Worm (Caenorhabditis elegans) whole organism, L1 larva: ENCODE data around the gene fbxa-79.

Source experiments
- C34B4.2 ChIP-seq: sonication (generic microtip); optimal IDR thresholded peaks from 2 replicates; lab custom pipeline; 2017; ENCODE audit warnings: mild to moderate bottlenecking, missing genetic modification characterization, missing compliant biosample characterization
- F16B12.6 ChIP-seq: fragments of 150-350 bp; optimal IDR thresholded peaks from 2 replicates; lab custom pipeline; 2014; ENCODE audit warnings: missing biosample characterization, missing genetic modification characterization
- Y116A8C.19 ChIP-seq: sonication (generic microtip); optimal IDR thresholded peaks from 2 replicates; lab custom pipeline; 2016; ENCODE audit warnings: missing compliant biosample characterization, missing genetic modification characterization, borderline replicate concordance
- aha-1 ChIP-seq: fragments of 150-350 bp; optimal IDR thresholded peaks from 2 replicates; lab custom pipeline; 2014; ENCODE audit warnings: missing biosample characterization, missing genetic modification characterization
- ama-1 ChIP-seq: fragments of 150-350 bp; optimal IDR thresholded peaks from 2 replicates; lab custom pipeline; 2014
- ceh-82 ChIP-seq, 3 experiments: fragments of 150-350 bp in 1 of 3; sonication (generic microtip) in 2 of 3; optimal IDR thresholded peaks; 2 replicates each; lab custom pipeline; 2014 to 2017; ENCODE audit warnings: missing biosample characterization in 3 of 3, missing genetic modification characterization in 3 of 3
- ceh-88 ChIP-seq: fragments of 200-800 bp; sonication (Bioruptor generic); IDR thresholded peaks from 2 replicates; pipeline ENCODE4 v1.3.6; 2022; ENCODE audit warnings: missing genetic modification characterization, missing compliant biosample characterization
- ces-1 ChIP-seq: fragments of 150-350 bp; optimal IDR thresholded peaks from 2 replicates; lab custom pipeline; 2014; ENCODE audit warnings: missing biosample characterization, missing genetic modification reagents, missing genetic modification characterization
- efl-1 ChIP-seq, 4 experiments: fragments of 150-350 bp; optimal IDR thresholded peaks in 3 of 4; peaks in 1 of 4; 1 replicate in 1 of 4; 2 replicates in 3 of 4; lab custom pipeline; 2014; ENCODE audit warnings: missing biosample characterization in 2 of 4, missing genetic modification characterization in 2 of 4, missing genetic modification reagents in 2 of 4
- egl-27 ChIP-seq, 2 experiments: fragments of 150-350 bp in 1 of 2; sonication (generic microtip); optimal IDR thresholded peaks; 3 replicates each; lab custom pipeline; 2017 to 2018; ENCODE audit warnings: missing biosample characterization in 2 of 2, missing genetic modification characterization in 2 of 2, missing genetic modification reagents in 2 of 2
- elt-2 ChIP-seq: sonication (generic microtip); optimal IDR thresholded peaks from 2 replicates; lab custom pipeline; 2016; ENCODE audit warnings: missing genetic modification characterization, mild to moderate bottlenecking, inconsistent platforms, missing compliant biosample characterization, missing genetic modification reagents
- elt-3 ChIP-seq, 6 experiments: fragments of 150-350 bp in 1 of 6; sonication (generic microtip); optimal IDR thresholded peaks; 2 replicates each; lab custom pipeline; 2017 to 2018; ENCODE audit warnings: missing biosample characterization in 6 of 6, missing genetic modification characterization in 6 of 6, inconsistent platforms in 1 of 6
- ets-5 ChIP-seq: fragments of 200-800 bp; sonication (Bioruptor generic); IDR thresholded peaks from 2 replicates; pipeline ENCODE4 v1.3.6; 2022; ENCODE audit warnings: missing genetic modification characterization, missing compliant biosample characterization
- fkh-4 ChIP-seq: sonication (generic microtip); optimal IDR thresholded peaks from 2 replicates; lab custom pipeline; 2016; ENCODE audit warnings: missing compliant biosample characterization, missing genetic modification characterization, borderline replicate concordance
- hlh-4 ChIP-seq: sonication (generic microtip); optimal IDR thresholded peaks from 2 replicates; lab custom pipeline; 2016; ENCODE audit warnings: mild to moderate bottlenecking, missing genetic modification characterization, missing compliant biosample characterization
- irx-1 ChIP-seq: sonication (generic microtip); optimal IDR thresholded peaks from 2 replicates; lab custom pipeline; 2016; ENCODE audit warnings: missing genetic modification characterization, missing compliant biosample characterization
- isw-1 ChIP-seq: fragments of 200-800 bp; sonication (Bioruptor generic); IDR thresholded peaks from 2 replicates; pipeline ENCODE4 v1.3.6; 2022; ENCODE audit warnings: missing genetic modification characterization, missing compliant biosample characterization
- jun-1 ChIP-seq: fragments of 150-350 bp; optimal IDR thresholded peaks from 2 replicates; lab custom pipeline; 2014; ENCODE audit warnings: missing biosample characterization, missing genetic modification reagents, missing genetic modification characterization
- lin-14 ChIP-seq: fragments of 200-800 bp; sonication (Bioruptor generic); optimal IDR thresholded peaks from 2 replicates; lab custom pipeline; 2018; ENCODE audit warnings: mild to moderate bottlenecking, missing genetic modification characterization, moderate library complexity, missing compliant biosample characterization
- lin-15B ChIP-seq: fragments of 150-350 bp; sonication (generic microtip); optimal IDR thresholded peaks from 3 replicates; lab custom pipeline; 2014; ENCODE audit warnings: missing biosample characterization, missing genetic modification characterization
- lir-3 ChIP-seq: sonication (generic microtip); optimal IDR thresholded peaks from 2 replicates; lab custom pipeline; 2016; ENCODE audit warnings: mild to moderate bottlenecking, missing genetic modification characterization, moderate library complexity, missing compliant biosample characterization; ENCODE audit not compliant: poor library complexity
- lsy-2 ChIP-seq, 2 experiments: fragments of 150-350 bp; optimal IDR thresholded peaks; 2 replicates each; lab custom pipeline; 2014; ENCODE audit warnings: missing biosample characterization in 2 of 2, missing genetic modification characterization in 2 of 2
- mep-1 ChIP-seq: fragments of 150-350 bp; optimal IDR thresholded peaks from 2 replicates; lab custom pipeline; 2014; ENCODE audit warnings: missing biosample characterization, missing genetic modification characterization
- nhr-12 ChIP-seq: sonication (generic microtip); optimal IDR thresholded peaks from 2 replicates; lab custom pipeline; 2017; ENCODE audit warnings: missing biosample characterization, missing genetic modification characterization
- nhr-47 ChIP-seq: sonication (generic microtip); optimal IDR thresholded peaks from 2 replicates; lab custom pipeline; 2016; ENCODE audit warnings: mild to moderate bottlenecking, missing genetic modification characterization, moderate library complexity, missing compliant biosample characterization
- nhr-71 ChIP-seq: sonication (generic microtip); optimal IDR thresholded peaks from 2 replicates; lab custom pipeline; 2016; ENCODE audit warnings: mild to moderate bottlenecking, missing genetic modification characterization, moderate library complexity, missing compliant biosample characterization
- nhr-76 ChIP-seq: sonication (generic microtip); optimal IDR thresholded peaks from 2 replicates; lab custom pipeline; 2017; ENCODE audit warnings: missing biosample characterization, missing genetic modification characterization
- nhr-77 ChIP-seq: fragments of 150-350 bp; optimal IDR thresholded peaks from 2 replicates; lab custom pipeline; 2014; ENCODE audit warnings: missing biosample characterization, missing genetic modification characterization
- nhr-90 ChIP-seq: sonication (generic microtip); optimal IDR thresholded peaks from 2 replicates; lab custom pipeline; 2016; ENCODE audit warnings: mild to moderate bottlenecking, missing genetic modification characterization, missing compliant biosample characterization; ENCODE audit not compliant: poor library complexity
- pqm-1 ChIP-seq: sonication (generic microtip); optimal IDR thresholded peaks from 3 replicates; lab custom pipeline; 2017; ENCODE audit warnings: missing biosample characterization, missing genetic modification characterization
- skn-1 ChIP-seq: fragments of 150-350 bp; optimal IDR thresholded peaks from 2 replicates; lab custom pipeline; 2014; ENCODE audit warnings: missing biosample characterization, missing genetic modification characterization
- snpc-4 ChIP-seq: fragments of 150-350 bp; optimal IDR thresholded peaks from 2 replicates; lab custom pipeline; 2014; ENCODE audit warnings: missing biosample characterization, missing genetic modification characterization
- snu-23 ChIP-seq: sonication (generic microtip); optimal IDR thresholded peaks from 2 replicates; lab custom pipeline; 2016; ENCODE audit warnings: missing genetic modification characterization, missing compliant biosample characterization
- swsn-7 ChIP-seq: sonication (generic microtip); optimal IDR thresholded peaks from 2 replicates; lab custom pipeline; 2016; ENCODE audit warnings: missing genetic modification characterization, missing compliant biosample characterization
- tbx-2 ChIP-seq: sonication (generic microtip); optimal IDR thresholded peaks from 2 replicates; lab custom pipeline; 2016; ENCODE audit warnings: missing genetic modification characterization, missing compliant biosample characterization
- unc-130 ChIP-seq: fragments of 150-350 bp; optimal IDR thresholded peaks from 2 replicates; lab custom pipeline; 2017; ENCODE audit warnings: missing biosample characterization, missing genetic modification characterization, inconsistent platforms
- unc-30 ChIP-seq: sonication (generic microtip); optimal IDR thresholded peaks from 2 replicates; lab custom pipeline; 2017; ENCODE audit warnings: missing biosample characterization, missing genetic modification characterization
- unc-86 ChIP-seq: sonication (generic microtip); optimal IDR thresholded peaks from 2 replicates; lab custom pipeline; 2016; ENCODE audit warnings: missing genetic modification characterization, missing compliant biosample characterization
- xbp-1 ChIP-seq: sonication (generic microtip); optimal IDR thresholded peaks from 2 replicates; lab custom pipeline; 2016; ENCODE audit warnings: missing genetic modification characterization, missing compliant biosample characterization
- zip-4 ChIP-seq: fragments of 200-800 bp; sonication (Bioruptor generic); optimal IDR thresholded peaks from 2 replicates; lab custom pipeline; 2018; ENCODE audit warnings: mild to moderate bottlenecking, missing genetic modification characterization, moderate library complexity, missing compliant biosample characterization
- ztf-11 ChIP-seq, 2 experiments: sonication (generic microtip); optimal IDR thresholded peaks; 2 replicates each; lab custom pipeline; 2016 to 2017; ENCODE audit warnings: missing genetic modification characterization in 2 of 2, missing biosample characterization in 1 of 2, missing compliant biosample characterization in 1 of 2
- ztf-4 ChIP-seq: fragments of 150-350 bp; optimal IDR thresholded peaks from 2 replicates; lab custom pipeline; 2014; ENCODE audit warnings: missing biosample characterization, missing genetic modification characterization

The fbxa-79 gene

ce11 chrIII:1295149-1295716 lies 12.9 kb downstream of the fbxa-79 start, which contains the start of gene fbxa-35:
Gene fbxa-35, plus strand, starts transcription at chrIII:1295666.
- TF ChIP-seq Y116A8C.19, result no peak
- TF ChIP-seq nhr-76 (tag; lab: Kevin White, UChicago), result no peak
- no peak for TF ChIP-seq efl-1 (optimal IDR thresholded peaks at IDR 0.05; lab: Kevin White, UChicago)
- TF ChIP-seq efl-1 (GFP tag; optimal IDR thresholded peaks at IDR 0.05 in 1 of 2; lab: Kevin White, UChicago), result peak in 1 of 2 experiments; percentile 19
- peak in 2 of 6 experiments; percentile 13 for TF ChIP-seq elt-3 (tag; optimal IDR thresholded peaks at IDR 0.05; lab: Kevin White, UChicago)
- TF ChIP-seq elt-2 (tag; lab: Kevin White, UChicago), result peak; percentile 82

DNA sequence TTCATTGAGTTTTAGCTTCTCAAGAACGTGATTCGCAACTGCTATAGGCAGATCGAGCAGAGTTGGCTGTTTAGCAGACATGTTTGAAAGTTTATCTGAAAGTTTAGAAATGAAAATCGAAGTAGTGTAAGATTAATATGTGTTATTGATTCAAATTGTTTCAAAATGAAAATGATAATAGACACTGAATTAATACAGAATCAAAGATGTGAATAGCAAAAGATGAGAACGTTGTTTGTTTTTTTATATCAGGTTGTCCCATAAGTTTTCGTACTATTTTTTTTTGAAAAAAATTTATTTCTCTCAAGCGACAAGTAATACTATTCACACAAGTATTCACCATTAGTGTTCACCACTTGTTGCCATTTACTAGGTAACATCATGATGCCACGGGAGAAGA lies 15.0 kb downstream of the fbxa-79 start, which contains the start of gene fbxa-36:
fbxa-36 (minus strand) TSS at position 101 of the 400 bp plus-strand sequence.
- TF ChIP-seq unc-86 (no peak), C34B4.2 (tag; lab: Kevin White, UChicago) (no peak), unc-30 (no peak), lin-14 (GFP tag; lab: Kevin White, UChicago) (no peak), F16B12.6 (tag; lab: Kevin White, UChicago) (no peak), ztf-11 (tag; optimal IDR thresholded peaks at IDR 0.05; lab: Kevin White, UChicago) (no peak), snpc-4 (tag; lab: Kevin White, UChicago) (no peak), nhr-90 (no peak), xbp-1 (tag; lab: Kevin White, UChicago) (no peak), swsn-7 (tag; lab: Kevin White, UChicago) (no peak), ama-1 (lab: Kevin White, UChicago) (no peak), nhr-77 (tag; lab: Kevin White, UChicago) (no peak), snu-23 (GFP tag; lab: Kevin White, UChicago) (no peak), ces-1 (GFP tag; lab: Kevin White, UChicago) (no peak), Y116A8C.19 (no peak)

DNA sequence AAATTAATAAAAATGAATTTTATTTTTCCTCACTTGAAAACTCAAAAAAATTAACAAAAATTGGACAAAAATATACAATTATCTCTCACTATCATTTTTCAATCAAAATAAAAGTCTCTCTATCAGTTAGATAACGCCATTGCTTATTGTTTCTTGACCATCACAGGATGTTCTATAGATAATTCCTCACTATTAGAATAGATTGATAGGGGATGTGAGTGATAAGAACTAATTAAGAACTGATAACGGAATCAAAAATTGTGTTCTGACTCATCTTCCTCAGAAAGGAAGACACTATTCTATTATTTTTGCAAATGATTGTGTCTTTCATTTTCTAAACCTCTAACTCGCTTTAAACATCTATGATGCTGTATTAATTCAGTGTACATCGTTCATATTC lies 19.0 kb downstream of the fbxa-79 start:
- TF ChIP-seq nhr-71 (no peak), lin-14 (GFP tag; lab: Kevin White, UChicago) (no peak), elt-2 (tag; lab: Kevin White, UChicago) (peak; percentile 87), pqm-1 (tag; lab: Kevin White, UChicago) (peak; percentile 35), jun-1 (tag; lab: Kevin White, UChicago) (peak; percentile 75), ceh-82 (tag; optimal IDR thresholded peaks at IDR 0.05; lab: Kevin White, UChicago) (no peak)
- TF ChIP-seq, all 84 proteins: peak for 3

DNA sequence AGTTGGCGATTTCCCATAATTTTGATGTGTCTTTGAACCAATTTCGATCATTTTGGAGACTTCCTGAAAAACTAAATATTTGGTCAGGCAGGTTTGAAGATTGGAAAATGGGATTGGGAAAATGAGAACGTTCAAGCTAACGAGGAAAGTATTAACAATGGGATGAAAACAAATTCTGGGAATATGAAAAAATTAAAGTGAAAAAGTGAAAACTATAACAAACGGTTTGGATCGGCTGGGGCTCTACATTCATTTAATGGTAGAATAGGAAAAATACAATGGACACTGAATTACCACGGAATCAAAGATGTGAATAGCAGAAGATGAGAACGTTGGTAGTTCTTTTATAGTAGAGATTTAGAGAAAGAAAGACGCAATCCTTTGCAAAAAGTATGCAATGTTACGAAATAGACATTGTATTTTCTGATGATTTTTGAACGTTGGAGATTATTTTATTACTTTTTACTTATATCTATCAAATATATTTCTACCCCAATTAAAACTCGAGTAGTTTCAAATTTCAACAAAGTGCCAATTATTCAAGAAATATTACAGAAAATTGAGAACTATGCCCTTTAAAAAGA lies 19.5 kb downstream of the fbxa-79 start, which contains the start of gene fbxa-50:
fbxa-50 (minus strand) TSS at position 51 of the 584 bp plus-strand sequence.
- no peak for TF ChIP-seq swsn-7 (tag; lab: Kevin White, UChicago)
- peak; percentile 21 for TF ChIP-seq skn-1 (tag; lab: Kevin White, UChicago)

DNA sequence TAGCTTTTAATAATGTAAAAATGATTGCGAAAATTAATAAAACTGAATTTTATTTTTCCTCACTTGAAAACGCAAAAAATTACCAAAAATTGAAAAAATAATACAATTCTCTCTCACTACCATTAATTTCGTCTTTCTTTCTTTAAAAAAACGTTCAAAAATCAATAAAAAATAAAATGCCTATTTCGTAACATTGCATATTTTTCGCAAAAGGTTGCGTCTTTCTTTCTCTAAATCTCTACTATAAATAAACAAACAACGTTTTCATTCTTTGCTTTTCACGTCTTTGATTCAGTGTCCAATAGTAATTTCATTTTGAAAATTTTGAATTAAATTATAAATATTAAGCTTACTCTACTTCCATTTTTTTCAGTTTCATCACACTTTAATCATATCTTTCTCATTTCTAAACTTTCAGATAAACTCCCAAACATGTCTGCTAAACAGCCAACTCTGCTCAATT lies 23.5 kb downstream of the fbxa-79 start, which contains the start of gene fbxa-37:
fbxa-37 (plus strand) TSS at position 413 of the 463 bp plus-strand sequence.
- no peak for TF ChIP-seq fkh-4 (tag; lab: Kevin White, UChicago)
- no peak for TF ChIP-seq ets-5
- TF ChIP-seq nhr-71, result peak; percentile 42
- TF ChIP-seq lir-3 (tag; lab: Kevin White, UChicago), result no peak
- no peak for TF ChIP-seq isw-1 (GFP tag; lab: Robert Waterston, UW)
- TF ChIP-seq pqm-1 (tag; lab: Kevin White, UChicago), result no peak
- TF ChIP-seq unc-86, result no peak
- TF ChIP-seq hlh-4 (tag; lab: Kevin White, UChicago), result no peak
- no peak for TF ChIP-seq mep-1 (tag; lab: Kevin White, UChicago)
- TF ChIP-seq irx-1, result no peak
- no peak for TF ChIP-seq tbx-2
- TF ChIP-seq nhr-12 (tag; lab: Kevin White, UChicago), result no peak
- no peak for TF ChIP-seq unc-130 (tag; lab: Kevin White, UChicago)
- TF ChIP-seq ztf-4 (tag; lab: Kevin White, UChicago), result no peak
- no peak for TF ChIP-seq egl-27 (tag; optimal IDR thresholded peaks at IDR 0.05; lab: Kevin White, UChicago)
- peak; percentile 2 for TF ChIP-seq elt-2 (tag; lab: Kevin White, UChicago)
- TF ChIP-seq ztf-11 (tag; optimal IDR thresholded peaks at IDR 0.05; lab: Kevin White, UChicago), result no peak
- TF ChIP-seq aha-1 (tag; lab: Kevin White, UChicago), result no peak
- TF ChIP-seq ceh-88 (GFP tag; lab: Robert Waterston, UW), result no peak
- TF ChIP-seq nhr-47, result peak; percentile 18
- no peak for TF ChIP-seq lin-15B
- TF ChIP-seq zip-4 (GFP tag; lab: Kevin White, UChicago), result peak; percentile 92
- TF ChIP-seq lsy-2 (tag; optimal IDR thresholded peaks at IDR 0.05; lab: Kevin White, UChicago), result peak; percentile 37 to 59
- no peak for TF ChIP-seq nhr-76 (tag; lab: Kevin White, UChicago)
